Fruit fly (Drosophila melanogaster) whole organism, embryonic: ENCODE data around the gene CG6287.

Experiments used
- B-H2 ChIP-seq: fragments of 200-800 bp; sonication (Bioruptor generic); optimal IDR thresholded peaks from 2 replicates; lab custom pipeline; 2018; ENCODE audit warnings: missing biosample characterization, mild to moderate bottlenecking, missing genetic modification characterization
- Blimp-1 ChIP-seq: fragments of 200-800 bp; sonication (Bioruptor generic); optimal IDR thresholded peaks from 3 replicates; lab custom pipeline; 2018; ENCODE audit warnings: missing biosample characterization, missing genetic modification characterization, mild to moderate bottlenecking, moderate library complexity, missing genetic modification reagents
- CG10147 ChIP-seq: fragments of 200-800 bp; sonication (Bioruptor generic); optimal IDR thresholded peaks from 2 replicates; lab custom pipeline; 2019; ENCODE audit warnings: missing biosample characterization, mild to moderate bottlenecking, missing genetic modification characterization, moderate library complexity
- CG10209 ChIP-seq: fragments of 200-800 bp; sonication (Bioruptor generic); optimal IDR thresholded peaks from 3 replicates; lab custom pipeline; 2017; ENCODE audit warnings: missing biosample characterization, mild to moderate bottlenecking, missing genetic modification characterization, missing genetic modification reagents
- CG10959 ChIP-seq: fragments of 200-800 bp; sonication (Bioruptor generic); IDR thresholded peaks from 2 replicates; pipeline ENCODE4 v1.3.6; 2022; ENCODE audit warnings: missing biosample characterization, missing genetic modification characterization
- CG10979 ChIP-seq: fragments of 200-800 bp; sonication (Bioruptor generic); optimal IDR thresholded peaks from 2 replicates; lab custom pipeline; 2018; ENCODE audit warnings: missing biosample characterization, mild to moderate bottlenecking, missing genetic modification characterization, moderate library complexity
- CG11695 ChIP-seq: fragments of 200-800 bp; sonication (Bioruptor generic); IDR thresholded peaks from 3 replicates; pipeline ENCODE4 v1.3.6; 2022; ENCODE audit warnings: missing biosample characterization, missing genetic modification characterization
- CG11723 ChIP-seq: fragments of 200-800 bp; sonication (Bioruptor generic); optimal IDR thresholded peaks from 2 replicates; lab custom pipeline; 2017; ENCODE audit warnings: missing biosample characterization, mild to moderate bottlenecking, missing genetic modification characterization
- CG12071 ChIP-seq: fragments of 200-800 bp; sonication (Bioruptor generic); optimal IDR thresholded peaks from 3 replicates; lab custom pipeline; 2018; ENCODE audit warnings: missing biosample characterization, mild to moderate bottlenecking, missing genetic modification characterization
- CG1602 ChIP-seq: fragments of 200-800 bp; sonication (Bioruptor generic); optimal IDR thresholded peaks from 3 replicates; lab custom pipeline; 2016; ENCODE audit warnings: missing biosample characterization, missing genetic modification characterization
- CG17359 ChIP-seq: fragments of 200-800 bp; sonication (Bioruptor generic); optimal IDR thresholded peaks from 3 replicates; lab custom pipeline; 2018; ENCODE audit warnings: missing biosample characterization, mild to moderate bottlenecking, missing genetic modification characterization, moderate library complexity
- CG2712 ChIP-seq: fragments of 200-800 bp; optimal IDR thresholded peaks from 3 replicates; lab custom pipeline; 2019; ENCODE audit warnings: missing biosample characterization, mild to moderate bottlenecking, missing genetic modification characterization, moderate library complexity
- CG3065 ChIP-seq: fragments of 200-800 bp; sonication (Bioruptor generic); optimal IDR thresholded peaks from 2 replicates; lab custom pipeline; 2016; ENCODE audit warnings: missing biosample characterization, missing genetic modification characterization
- CG3163 ChIP-seq: fragments of 200-800 bp; sonication (Bioruptor generic); optimal IDR thresholded peaks from 3 replicates; lab custom pipeline; 2016; ENCODE audit warnings: missing biosample characterization, missing genetic modification characterization
- CG33213 ChIP-seq: fragments of 200-800 bp; sonication (Bioruptor generic); optimal IDR thresholded peaks from 3 replicates; lab custom pipeline; 2016; ENCODE audit warnings: missing biosample characterization, missing genetic modification characterization
- CG4282 ChIP-seq: fragments of 200-800 bp; sonication (Bioruptor generic); optimal IDR thresholded peaks from 2 replicates; lab custom pipeline; 2016; ENCODE audit warnings: missing biosample characterization, missing genetic modification characterization
- CG4360 ChIP-seq: fragments of 200-800 bp; sonication (Bioruptor generic); IDR thresholded peaks from 2 replicates; pipeline ENCODE4 v1.3.6; 2022; ENCODE audit warnings: missing biosample characterization, missing genetic modification characterization
- CG4617 ChIP-seq: fragments of 200-800 bp; sonication (Bioruptor generic); optimal IDR thresholded peaks from 3 replicates; lab custom pipeline; 2016; ENCODE audit warnings: missing biosample characterization, missing genetic modification characterization, borderline replicate concordance
- CG5953 ChIP-seq: fragments of 200-800 bp; sonication (Bioruptor generic); IDR thresholded peaks from 2 replicates; pipeline ENCODE4 v1.3.6; 2022; ENCODE audit warnings: missing biosample characterization, missing genetic modification characterization
- CG6654 ChIP-seq: fragments of 200-800 bp; sonication (Bioruptor generic); optimal IDR thresholded peaks from 2 replicates; lab custom pipeline; 2017; ENCODE audit warnings: missing biosample characterization, mild to moderate bottlenecking, missing genetic modification characterization
- CG7556 ChIP-seq: fragments of 200-800 bp; sonication (Bioruptor generic); optimal IDR thresholded peaks from 2 replicates; lab custom pipeline; 2017; ENCODE audit warnings: missing biosample characterization, mild to moderate bottlenecking, missing genetic modification characterization
- D ChIP-seq, 2 experiments: fragments of 200-800 bp in 1 of 2; fragments of >200 bp in 1 of 2; sonication (Bioruptor generic) in 1 of 2; optimal IDR thresholded peaks; 2 replicates in 1 of 2; 3 replicates in 1 of 2; lab custom pipeline; 2017; ENCODE audit warnings: mild to moderate bottlenecking in 1 of 2, missing biosample characterization in 1 of 2, missing genetic modification characterization in 1 of 2, missing genetic modification reagents in 1 of 2
- Doc2 ChIP-seq: fragments of 200-800 bp; sonication (Bioruptor generic); IDR thresholded peaks from 2 replicates; pipeline ENCODE4 v1.3.6; 2022; ENCODE audit warnings: missing biosample characterization, missing genetic modification characterization
- Dp ChIP-seq: fragments of 200-800 bp; sonication (Bioruptor generic); optimal IDR thresholded peaks from 2 replicates; lab custom pipeline; 2018; ENCODE audit warnings: missing biosample characterization, mild to moderate bottlenecking, missing genetic modification characterization, moderate library complexity
- Hand ChIP-seq: fragments of 200-800 bp; sonication (Bioruptor generic); optimal IDR thresholded peaks from 2 replicates; lab custom pipeline; 2017; ENCODE audit warnings: mild to moderate bottlenecking, missing biosample characterization, missing genetic modification reagents, missing genetic modification characterization
- Hmr ChIP-seq: fragments of 200-800 bp; sonication (Bioruptor generic); optimal IDR thresholded peaks from 3 replicates; lab custom pipeline; 2017; ENCODE audit warnings: mild to moderate bottlenecking, missing biosample characterization, missing genetic modification reagents, missing genetic modification characterization
- Scr ChIP-seq: fragments of 200-800 bp; sonication (Bioruptor generic); IDR thresholded peaks from 2 replicates; pipeline ENCODE4 v1.3.6; 2022; ENCODE audit warnings: missing biosample characterization, missing genetic modification characterization; ENCODE audit not compliant: partially characterized antibody
- Taf1 ChIP-seq: fragments of 200-800 bp; sonication (Bioruptor generic); IDR thresholded peaks from 2 replicates; pipeline ENCODE4 v1.3.6; 2022; ENCODE audit warnings: missing biosample characterization, missing genetic modification characterization
- Xbp1 ChIP-seq: fragments of 200-800 bp; sonication (Bioruptor generic); optimal IDR thresholded peaks from 3 replicates; lab custom pipeline; 2016; ENCODE audit warnings: missing biosample characterization, mild to moderate bottlenecking, missing genetic modification characterization
- ac ChIP-seq: fragments of 200-800 bp; sonication (Bioruptor generic); optimal IDR thresholded peaks from 3 replicates; lab custom pipeline; 2017; ENCODE audit warnings: missing biosample characterization, mild to moderate bottlenecking, missing genetic modification characterization
- ap ChIP-seq: fragments of 200-800 bp; sonication (Bioruptor generic); IDR thresholded peaks from 2 replicates; pipeline ENCODE4 v1.3.6; 2022; ENCODE audit warnings: missing biosample characterization, missing genetic modification characterization
- bab2 ChIP-seq: fragments of 200-800 bp; sonication (Bioruptor generic); optimal IDR thresholded peaks from 2 replicates; lab custom pipeline; 2016; ENCODE audit warnings: missing biosample characterization, missing genetic modification characterization
- bsh ChIP-seq, 2 experiments: fragments of 200-800 bp; sonication (Bioruptor generic); optimal IDR thresholded peaks; 2 replicates each; lab custom pipeline; 2017 to 2018; ENCODE audit warnings: mild to moderate bottlenecking in 2 of 2, missing biosample characterization in 2 of 2, missing genetic modification characterization in 2 of 2, moderate library complexity in 1 of 2
- btn ChIP-seq: fragments of 200-800 bp; sonication (Bioruptor generic); optimal IDR thresholded peaks from 2 replicates; lab custom pipeline; 2016; ENCODE audit warnings: missing biosample characterization, missing genetic modification characterization
- ems ChIP-seq: fragments of 200-800 bp; sonication (Bioruptor generic); optimal IDR thresholded peaks from 3 replicates; lab custom pipeline; 2016; ENCODE audit warnings: missing biosample characterization, missing genetic modification characterization
- hb ChIP-seq: fragments of 200-800 bp; sonication (Bioruptor generic); IDR thresholded peaks from 3 replicates; pipeline ENCODE4 v1.3.6; 2022; ENCODE audit warnings: missing biosample characterization, missing genetic modification characterization; ENCODE audit not compliant: partially characterized antibody
- lmd ChIP-seq: fragments of 200-800 bp; sonication (Bioruptor generic); IDR thresholded peaks from 2 replicates; pipeline ENCODE4 v1.3.6; 2022; ENCODE audit warnings: missing biosample characterization, missing genetic modification characterization
- nmo ChIP-seq: fragments of 200-800 bp; sonication (Bioruptor generic); optimal IDR thresholded peaks from 2 replicates; lab custom pipeline; 2018; ENCODE audit warnings: missing biosample characterization, mild to moderate bottlenecking, missing genetic modification characterization, moderate library complexity
- pnt ChIP-seq: fragments of 200-800 bp; sonication (Bioruptor generic); optimal IDR thresholded peaks from 3 replicates; lab custom pipeline; 2016; ENCODE audit warnings: missing biosample characterization, missing genetic modification characterization
- rib ChIP-seq: fragments of 200-800 bp; sonication (Bioruptor generic); IDR thresholded peaks from 2 replicates; pipeline ENCODE4 v1.3.6; 2022; ENCODE audit warnings: missing biosample characterization, missing genetic modification characterization
- ro ChIP-seq: fragments of 200-800 bp; sonication (Bioruptor generic); IDR thresholded peaks from 2 replicates; pipeline ENCODE4 v1.3.6; 2022; ENCODE audit warnings: missing biosample characterization, missing genetic modification characterization
- row ChIP-seq: fragments of 200-800 bp; sonication (Bioruptor generic); IDR thresholded peaks from 3 replicates; pipeline ENCODE4 v1.3.6; 2022; ENCODE audit warnings: missing biosample characterization, missing genetic modification characterization
- sens ChIP-seq: fragments of 200-800 bp; sonication (Bioruptor generic); peaks from one replicate; lab custom pipeline; 2016; ENCODE audit warnings: missing biosample characterization, missing genetic modification characterization
- seq ChIP-seq: fragments of 200-800 bp; sonication (Bioruptor generic); IDR thresholded peaks from 2 replicates; pipeline ENCODE4 v1.3.6; 2022; ENCODE audit warnings: missing biosample characterization, missing genetic modification characterization
- shn ChIP-seq: fragments of 200-800 bp; sonication (Bioruptor generic); optimal IDR thresholded peaks from 3 replicates; lab custom pipeline; 2016; ENCODE audit warnings: missing biosample characterization, missing genetic modification characterization
- sima ChIP-seq: fragments of 200-800 bp; sonication (Bioruptor generic); optimal IDR thresholded peaks from 2 replicates; lab custom pipeline; 2016; ENCODE audit warnings: missing biosample characterization, missing genetic modification characterization
- sisA ChIP-seq: fragments of 200-800 bp; sonication (Bioruptor generic); IDR thresholded peaks from 2 replicates; pipeline ENCODE4 v1.3.6; 2022; ENCODE audit warnings: missing biosample characterization, missing genetic modification characterization
- tap ChIP-seq: fragments of 200-800 bp; optimal IDR thresholded peaks from 3 replicates; lab custom pipeline; 2019; ENCODE audit warnings: missing biosample characterization, mild to moderate bottlenecking, missing genetic modification characterization, moderate library complexity
- toy ChIP-seq: fragments of 200-800 bp; sonication (Bioruptor generic); IDR thresholded peaks from 2 replicates; pipeline ENCODE4 v1.3.6; 2022; ENCODE audit warnings: missing biosample characterization, missing genetic modification characterization
- tup ChIP-seq: fragments of 200-800 bp; sonication (Bioruptor generic); optimal IDR thresholded peaks from 2 replicates; lab custom pipeline; 2016; ENCODE audit warnings: missing biosample characterization, mild to moderate bottlenecking, missing genetic modification characterization, moderate library complexity
- zen ChIP-seq: fragments of 200-800 bp; sonication (Bioruptor generic); optimal IDR thresholded peaks from 3 replicates; lab custom pipeline; 2018; ENCODE audit warnings: missing biosample characterization, mild to moderate bottlenecking, missing genetic modification characterization, moderate library complexity

Gene CG6287

dm6 chr2L:11119966-11120517 is 35.5 kb downstream of the CG6287 start, which contains the start of gene CG6230 (continued):
- no peak for TF ChIP-seq tup (GFP tag; lab: Kevin White, UChicago)
- TF ChIP-seq rib (GFP tag; lab: Robert Waterston, UW): no peak
- TF ChIP-seq Doc2 (GFP tag; lab: Robert Waterston, UW): no peak
- TF ChIP-seq B-H2 (GFP tag; lab: Kevin White, UChicago): no peak
- no peak for TF ChIP-seq CG33213 (GFP tag; lab: Kevin White, UChicago)
- TF ChIP-seq nmo: peak; percentile 9
- no peak for TF ChIP-seq CG17359 (tag; lab: Kevin White, UChicago)
- no peak for TF ChIP-seq D (optimal IDR thresholded peaks at IDR 0.05; lab: Kevin White, UChicago)
- no peak for TF ChIP-seq D (GFP tag; optimal IDR thresholded peaks at IDR 0.05; lab: Kevin White, UChicago)
- TF ChIP-seq CG6654: no peak
- TF ChIP-seq bab2 (GFP tag; lab: Kevin White, UChicago): no peak
- peak; percentile 27 for TF ChIP-seq sens (GFP tag; lab: Kevin White, UChicago)
- no peak for TF ChIP-seq ap (GFP tag; lab: Robert Waterston, UW)
- TF ChIP-seq Blimp-1 (GFP tag; lab: Kevin White, UChicago): no peak
- TF ChIP-seq CG4360 (GFP tag; lab: Robert Waterston, UW): no peak
- TF ChIP-seq sima (GFP tag; lab: Kevin White, UChicago): no peak
- TF ChIP-seq CG10209 (GFP tag; lab: Kevin White, UChicago): no peak
- TF ChIP-seq CG7556 (GFP tag; lab: Kevin White, UChicago): no peak
- no peak for TF ChIP-seq CG10979 (tag; lab: Kevin White, UChicago)
- no peak for TF ChIP-seq CG1602
- no peak for TF ChIP-seq CG12071
- TF ChIP-seq Dp (GFP tag; lab: Kevin White, UChicago): peak; percentile 84
- no peak for TF ChIP-seq CG5953 (GFP tag; lab: Robert Waterston, UW)
- no peak for TF ChIP-seq CG10959 (GFP tag; lab: Robert Waterston, UW)
- TF ChIP-seq tap: no peak
- no peak for TF ChIP-seq ac (GFP tag; lab: Kevin White, UChicago)
- no peak for TF ChIP-seq zen (tag; lab: Kevin White, UChicago)
- no peak for TF ChIP-seq shn
- TF ChIP-seq sisA (GFP tag; lab: Robert Waterston, UW): no peak
- TF ChIP-seq CG3163 (GFP tag; lab: Kevin White, UChicago): no peak
- no peak for TF ChIP-seq lmd
- TF ChIP-seq CG2712 (tag; lab: Kevin White, UChicago): no peak
- TF ChIP-seq Hmr (GFP tag; lab: Kevin White, UChicago): no peak
- no peak for TF ChIP-seq toy
- TF ChIP-seq seq (GFP tag; lab: Robert Waterston, UW): no peak
- TF ChIP-seq CG3065 (GFP tag; lab: Kevin White, UChicago): no peak
- no peak for TF ChIP-seq hb
- TF ChIP-seq Xbp1 (GFP tag; lab: Kevin White, UChicago): no peak
- TF ChIP-seq CG4617: peak; percentile 59
- TF ChIP-seq CG11695 (GFP tag; lab: Robert Waterston, UW): no peak
- no peak for TF ChIP-seq Hand (GFP tag; lab: Kevin White, UChicago)
- TF ChIP-seq CG4282 (GFP tag; lab: Kevin White, UChicago): no peak
- no peak for TF ChIP-seq pnt (GFP tag; lab: Kevin White, UChicago)
- no peak for TF ChIP-seq bsh (GFP tag; optimal IDR thresholded peaks at IDR 0.05; lab: Kevin White, UChicago)
- TF ChIP-seq ems (GFP tag; lab: Kevin White, UChicago): no peak
- no peak for TF ChIP-seq CG11723 (GFP tag; lab: Kevin White, UChicago)
- TF ChIP-seq btn (GFP tag; lab: Kevin White, UChicago): no peak
- no peak for TF ChIP-seq ro (GFP tag; lab: Robert Waterston, UW)
- TF ChIP-seq CG10147 (GFP tag; lab: Kevin White, UChicago): no peak
- TF ChIP-seq Taf1: no peak
- no peak for TF ChIP-seq row (GFP tag; lab: Robert Waterston, UW)
- TF ChIP-seq Scr: peak; percentile 70
